Worm (Caenorhabditis elegans) whole organism, L4 larva: Measurements from ENCODE around the gene ceeh-2.

ENCODE experiments used
- F37D6.2 ChIP-seq: sonication (generic microtip); optimal IDR thresholded peaks from 2 replicates; lab custom pipeline; 2016; ENCODE audit warnings: mild to moderate bottlenecking, missing genetic modification characterization, missing compliant biosample characterization
- Y105C5A.15 ChIP-seq: fragments of 200-800 bp; sonication (Bioruptor generic); IDR thresholded peaks from 2 replicates; pipeline ENCODE4 v1.3.6; 2022; ENCODE audit warnings: missing genetic modification characterization, missing compliant biosample characterization
- Y75B8A.6 ChIP-seq: fragments of 200-800 bp; sonication (Bioruptor generic); IDR thresholded peaks from 2 replicates; pipeline ENCODE4 v1.3.6; 2022; ENCODE audit warnings: missing genetic modification reagents, missing genetic modification characterization, missing compliant biosample characterization
- ZK546.5 ChIP-seq, 2 experiments: sonication (generic microtip); optimal IDR thresholded peaks; 2 replicates each; lab custom pipeline; 2017; ENCODE audit warnings: missing biosample characterization in 2 of 2, missing genetic modification characterization in 2 of 2
- aha-1 ChIP-seq: fragments of 150-350 bp; peaks from one replicate; lab custom pipeline; 2014; ENCODE audit warnings: missing biosample characterization, missing genetic modification characterization
- attf-4 ChIP-seq: sonication (generic microtip); optimal IDR thresholded peaks from 3 replicates; lab custom pipeline; 2017; ENCODE audit warnings: missing biosample characterization, missing genetic modification characterization
- ceh-28 ChIP-seq: fragments of 150-350 bp; optimal IDR thresholded peaks from 2 replicates; lab custom pipeline; 2014; ENCODE audit warnings: missing biosample characterization, missing genetic modification reagents, missing genetic modification characterization
- ceh-44 ChIP-seq: fragments of 200-800 bp; sonication (Bioruptor generic); IDR thresholded peaks from 2 replicates; pipeline ENCODE4 v1.3.6; 2022; ENCODE audit warnings: missing genetic modification reagents, missing genetic modification characterization, missing compliant biosample characterization
- ceh-62 ChIP-seq: sonication (generic microtip); optimal IDR thresholded peaks from 2 replicates; lab custom pipeline; 2017; ENCODE audit warnings: missing biosample characterization, missing genetic modification characterization
- ceh-82 ChIP-seq: sonication (generic microtip); optimal IDR thresholded peaks from 2 replicates; lab custom pipeline; 2017; ENCODE audit warnings: missing biosample characterization, missing genetic modification characterization
- cey-2 ChIP-seq: sonication (generic microtip); optimal IDR thresholded peaks from 3 replicates; lab custom pipeline; 2017; ENCODE audit warnings: missing genetic modification characterization, mild to moderate bottlenecking, missing compliant biosample characterization, antibody characterized with exemption, borderline replicate concordance; ENCODE audit not compliant: insufficient read depth
- ctbp-1 ChIP-seq: fragments of 200-800 bp; sonication (Bioruptor generic); IDR thresholded peaks from 2 replicates; pipeline ENCODE4 v1.3.6; 2022; ENCODE audit warnings: missing genetic modification reagents, missing genetic modification characterization, missing compliant biosample characterization
- daf-16 ChIP-seq, 3 experiments: sonication (generic microtip); optimal IDR thresholded peaks; 2 replicates each; lab custom pipeline; 2016 to 2017; ENCODE audit warnings: missing genetic modification characterization in 3 of 3, missing genetic modification reagents in 3 of 3, mild to moderate bottlenecking in 2 of 3, missing compliant biosample characterization in 2 of 3, missing biosample characterization in 1 of 3, moderate library complexity in 1 of 3
- dmd-9 ChIP-seq: fragments of 200-800 bp; sonication (Bioruptor generic); IDR thresholded peaks from 2 replicates; pipeline ENCODE4 v1.3.6; 2022; ENCODE audit warnings: missing genetic modification reagents, missing genetic modification characterization, missing compliant biosample characterization
- dve-1 ChIP-seq: sonication (generic microtip); optimal IDR thresholded peaks from 2 replicates; lab custom pipeline; 2017; ENCODE audit warnings: antibody characterized with exemption, mild to moderate bottlenecking, missing genetic modification characterization, missing compliant biosample characterization; ENCODE audit not compliant: insufficient read depth
- egl-27 ChIP-seq: sonication (generic microtip); optimal IDR thresholded peaks from 3 replicates; lab custom pipeline; 2017; ENCODE audit warnings: missing biosample characterization, missing genetic modification reagents, missing genetic modification characterization
- hlh-11 ChIP-seq: fragments of 200-800 bp; sonication (Bioruptor generic); optimal IDR thresholded peaks from 2 replicates; lab custom pipeline; 2018; ENCODE audit warnings: mild to moderate bottlenecking, missing genetic modification characterization, missing compliant biosample characterization
- hlh-30 ChIP-seq: sonication (generic microtip); optimal IDR thresholded peaks from 2 replicates; lab custom pipeline; 2017; ENCODE audit warnings: antibody characterized with exemption, mild to moderate bottlenecking, missing genetic modification characterization, missing compliant biosample characterization; ENCODE audit not compliant: insufficient read depth
- lim-7 ChIP-seq: fragments of 200-800 bp; sonication (Bioruptor generic); IDR thresholded peaks from 2 replicates; pipeline ENCODE4 v1.3.6; 2022; ENCODE audit warnings: missing genetic modification characterization, missing compliant biosample characterization
- lin-1 ChIP-seq: fragments of 200-800 bp; sonication (Bioruptor generic); IDR thresholded peaks from 2 replicates; pipeline ENCODE4 v1.3.6; 2022; ENCODE audit warnings: missing genetic modification reagents, missing genetic modification characterization, missing compliant biosample characterization
- lin-13 ChIP-seq: fragments of 150-350 bp; optimal IDR thresholded peaks from 2 replicates; lab custom pipeline; 2014; ENCODE audit warnings: missing biosample characterization, missing genetic modification reagents, missing genetic modification characterization
- madf-5 ChIP-seq, 2 experiments: fragments of 200-800 bp; sonication (Bioruptor generic); IDR thresholded peaks; 2 replicates each; pipeline ENCODE4 v1.3.6; 2022; ENCODE audit warnings: missing compliant biosample characterization in 2 of 2, missing genetic modification characterization in 2 of 2
- mdl-1 ChIP-seq, 2 experiments: fragments of 150-350 bp in 1 of 2; sonication (generic microtip) in 1 of 2; optimal IDR thresholded peaks; 2 replicates each; lab custom pipeline; 2014 to 2017; ENCODE audit warnings: missing biosample characterization in 2 of 2, missing genetic modification characterization in 2 of 2
- mep-1 ChIP-seq: fragments of 150-350 bp; sonication (generic microtip); optimal IDR thresholded peaks from 3 replicates; lab custom pipeline; 2014; ENCODE audit warnings: missing biosample characterization, missing genetic modification characterization
- mes-2 ChIP-seq: sonication (generic microtip); optimal IDR thresholded peaks from 2 replicates; lab custom pipeline; 2016; ENCODE audit warnings: missing genotype, mild to moderate bottlenecking, missing genetic modification characterization, missing compliant biosample characterization; ENCODE audit not compliant: poor library complexity, severe bottlenecking
- mxl-2 ChIP-seq: fragments of 200-800 bp; sonication (Bioruptor generic); conservative IDR thresholded peaks from 2 replicates; pipeline ENCODE4 v1.3.6; 2022; ENCODE audit warnings: missing genetic modification reagents, missing genetic modification characterization, missing compliant biosample characterization
- nhr-10 ChIP-seq: fragments of 150-350 bp; optimal IDR thresholded peaks from 2 replicates; lab custom pipeline; 2014; ENCODE audit warnings: missing biosample characterization, missing genetic modification characterization
- nhr-102 ChIP-seq: sonication (generic microtip); optimal IDR thresholded peaks from 2 replicates; lab custom pipeline; 2016; ENCODE audit warnings: mild to moderate bottlenecking, missing genetic modification characterization, moderate library complexity, missing compliant biosample characterization
- nhr-111 ChIP-seq: fragments of 200-800 bp; sonication (Bioruptor generic); optimal IDR thresholded peaks from 2 replicates; lab custom pipeline; 2018; ENCODE audit warnings: mild to moderate bottlenecking, missing genetic modification characterization, missing compliant biosample characterization
- nhr-237 ChIP-seq: sonication (generic microtip); optimal IDR thresholded peaks from 2 replicates; lab custom pipeline; 2017; ENCODE audit warnings: missing biosample characterization, missing genetic modification characterization
- nhr-28 ChIP-seq: fragments of 150-350 bp; optimal IDR thresholded peaks from 2 replicates; lab custom pipeline; 2014; ENCODE audit warnings: missing biosample characterization, missing genetic modification characterization
- nhr-41 ChIP-seq: fragments of 200-800 bp; sonication (Bioruptor generic); IDR thresholded peaks from 2 replicates; pipeline ENCODE4 v1.3.6; 2022; ENCODE audit warnings: missing genetic modification reagents, missing genetic modification characterization, missing compliant biosample characterization
- nhr-6 ChIP-seq: fragments of 150-350 bp; optimal IDR thresholded peaks from 2 replicates; lab custom pipeline; 2014; ENCODE audit warnings: missing biosample characterization, missing genetic modification characterization
- nhr-77 ChIP-seq: fragments of 150-350 bp; optimal IDR thresholded peaks from 2 replicates; lab custom pipeline; 2014; ENCODE audit warnings: missing biosample characterization, missing genetic modification characterization
- php-3 ChIP-seq: fragments of 200-800 bp; sonication (Bioruptor generic); IDR thresholded peaks from 2 replicates; pipeline ENCODE4 v1.3.6; 2022; ENCODE audit warnings: missing genetic modification reagents, missing genetic modification characterization, missing compliant biosample characterization
- pqm-1 ChIP-seq: sonication (generic microtip); optimal IDR thresholded peaks from 2 replicates; lab custom pipeline; 2017; ENCODE audit warnings: missing biosample characterization, missing genetic modification characterization
- sdz-12 ChIP-seq: fragments of 200-800 bp; sonication (Bioruptor generic); optimal IDR thresholded peaks from 2 replicates; lab custom pipeline; 2018; ENCODE audit warnings: mild to moderate bottlenecking, missing genetic modification characterization, missing compliant biosample characterization
- snpc-4 ChIP-seq: fragments of 150-350 bp; optimal IDR thresholded peaks from 2 replicates; lab custom pipeline; 2014; ENCODE audit warnings: missing biosample characterization, missing genetic modification characterization
- spr-1 ChIP-seq: sonication (generic microtip); optimal IDR thresholded peaks from 2 replicates; lab custom pipeline; 2016; ENCODE audit warnings: mild to moderate bottlenecking, missing genetic modification characterization, missing compliant biosample characterization
- tra-1 ChIP-seq: fragments of 200-800 bp; sonication (Bioruptor generic); IDR thresholded peaks from 2 replicates; pipeline ENCODE4 v1.3.6; 2022; ENCODE audit warnings: missing genetic modification reagents, missing genetic modification characterization, missing compliant biosample characterization
- unc-130 ChIP-seq: sonication (generic microtip); optimal IDR thresholded peaks from 2 replicates; lab custom pipeline; 2016; ENCODE audit warnings: missing genetic modification reagents, missing genetic modification characterization, missing compliant biosample characterization
- unc-62 ChIP-seq, 3 experiments: fragments of 150-350 bp in 1 of 3; sonication (generic microtip); optimal IDR thresholded peaks in 2 of 3; peaks in 1 of 3; 1 replicate in 1 of 3; 2 replicates in 2 of 3; lab custom pipeline; 2014 to 2017; ENCODE audit warnings: missing biosample characterization in 3 of 3, missing genetic modification characterization in 3 of 3, missing genetic modification reagents in 3 of 3, missing genotype in 1 of 3
- vab-7 ChIP-seq: fragments of 200-800 bp; sonication (Bioruptor generic); IDR thresholded peaks from 2 replicates; pipeline ENCODE4 v1.3.6; 2022; ENCODE audit warnings: missing genetic modification reagents, missing genetic modification characterization, missing compliant biosample characterization
- zfp-3 ChIP-seq: fragments of 200-800 bp; sonication (Bioruptor generic); conservative IDR thresholded peaks from 2 replicates; pipeline ENCODE4 v1.3.6; 2022; ENCODE audit warnings: missing genetic modification reagents, missing genetic modification characterization, missing compliant biosample characterization

The ceeh-2 gene

ce11 chrV:10379761-10380160 is 22.1 kb upstream of the ceeh-2 start:
- TF ChIP-seq ceh-28 (tag; lab: Kevin White, UChicago) (no peak), unc-62 (GFP tag; optimal IDR thresholded peaks at IDR 0.05 in 1 of 2; lab: Kevin White, UChicago) (peak in 1 of 2 experiments; percentile 68), unc-62 (tag; optimal IDR thresholded peaks at IDR 0.05; lab: Kevin White, UChicago) (no peak), aha-1 (peak; percentile 95)

DNA sequence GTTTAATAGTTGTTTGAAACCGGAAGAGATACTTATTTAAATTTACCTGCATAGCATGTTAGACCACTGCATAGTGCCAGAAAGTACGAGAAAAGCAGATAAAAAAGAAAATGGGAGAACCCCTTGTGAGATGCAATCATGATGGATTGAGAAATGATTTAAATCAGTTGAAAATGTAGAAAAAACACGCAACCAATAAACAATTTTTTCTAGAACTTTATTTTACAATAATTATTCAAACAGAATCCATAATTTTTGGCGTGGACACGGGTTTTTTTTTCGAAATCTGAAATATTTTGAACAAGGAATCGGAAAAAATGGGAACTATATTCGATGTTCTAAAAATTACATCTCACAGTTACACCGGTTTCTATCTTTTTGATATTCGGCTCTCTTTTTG is 21.6 kb upstream of the ceeh-2 start, which contains the start of gene AC3.12:
TSS of gene AC3.12 (minus strand) at position 101 of the 400 bp plus-strand sequence.
- TF ChIP-seq Y105C5A.15 = no peak
- TF ChIP-seq lin-13 (GFP tag; lab: Kevin White, UChicago) = no peak
- no peak for TF ChIP-seq nhr-111 (GFP tag; lab: Kevin White, UChicago)
- no peak for TF ChIP-seq mep-1
- no peak for TF ChIP-seq ZK546.5 (tag; optimal IDR thresholded peaks at IDR 0.05; lab: Kevin White, UChicago)
- no peak for TF ChIP-seq lim-7 (GFP tag; lab: Robert Waterston, UW)
- no peak for TF ChIP-seq ceh-62 (tag; lab: Kevin White, UChicago)
- no peak for TF ChIP-seq madf-5 (GFP tag; IDR thresholded peaks at IDR 0.05; lab: Robert Waterston, UW)
- no peak for TF ChIP-seq nhr-102 (tag; lab: Kevin White, UChicago)
- TF ChIP-seq Y75B8A.6 (GFP tag; lab: Robert Waterston, UW) = no peak
- no peak for TF ChIP-seq spr-1 (tag; lab: Kevin White, UChicago)
- TF ChIP-seq vab-7 (GFP tag; lab: Robert Waterston, UW) = no peak

ce11 chrV:10371951-10372350 is 14.2 kb upstream of the ceeh-2 start, which contains the start of gene ugt-49:
TSS of gene ugt-49 (plus strand) at chrV:10372321.
- no peak for TF ChIP-seq sdz-12 (GFP tag; lab: Kevin White, UChicago)
- TF ChIP-seq mes-2 (tag; lab: Kevin White, UChicago) = no peak
- no peak for TF ChIP-seq hlh-30 (tag; lab: Kevin White, UChicago)
- TF ChIP-seq nhr-41 (GFP tag; lab: Robert Waterston, UW) = no peak
- peak; percentile 5 for TF ChIP-seq dve-1 (tag; lab: Kevin White, UChicago)
- TF ChIP-seq daf-16 (GFP tag; optimal IDR thresholded peaks at IDR 0.05; lab: Kevin White, UChicago) = no peak
- TF ChIP-seq daf-16 (tag; optimal IDR thresholded peaks at IDR 0.05; lab: Kevin White, UChicago) = peak; percentile 43
- TF ChIP-seq lin-1 (GFP tag; lab: Robert Waterston, UW) = no peak
- peak; percentile 34 for TF ChIP-seq pqm-1 (tag; lab: Kevin White, UChicago)
- peak; percentile 79 for TF ChIP-seq nhr-28 (tag; lab: Kevin White, UChicago)
- TF ChIP-seq unc-130 (GFP tag; lab: Kevin White, UChicago) = no peak

- TF ChIP-seq pqm-1 (tag; lab: Kevin White, UChicago) = peak; percentile 38
- peak; percentile 65 for TF ChIP-seq nhr-77 (tag; lab: Kevin White, UChicago)
- peak; percentile 86 for TF ChIP-seq hlh-11 (tag; lab: Kevin White, UChicago)
- TF ChIP-seq dve-1 (tag; lab: Kevin White, UChicago) = peak; percentile 89
- TF ChIP-seq dmd-9 (GFP tag; lab: Robert Waterston, UW) = no peak
- peak; percentile 18 for TF ChIP-seq nhr-10 (tag; lab: Kevin White, UChicago)
- TF ChIP-seq ceh-82 (tag; lab: Kevin White, UChicago) = no peak
- TF ChIP-seq ctbp-1 (GFP tag; lab: Robert Waterston, UW) = no peak
- peak; percentile 5 for TF ChIP-seq nhr-6
- TF ChIP-seq cey-2 (tag; lab: Kevin White, UChicago) = peak; percentile 59
- TF ChIP-seq zfp-3 (GFP tag; lab: Robert Waterston, UW) = 0 out of 2 replicates have a peak, but pooled peaks have one; percentile 29
- TF ChIP-seq mdl-1 (tag; optimal IDR thresholded peaks at IDR 0.05; lab: Kevin White, UChicago) = peak in 1 of 2 experiments; percentile 66
- no peak for TF ChIP-seq nhr-237
- TF ChIP-seq ceh-44 (GFP tag; lab: Robert Waterston, UW) = no peak
- TF ChIP-seq nhr-28 (tag; lab: Kevin White, UChicago) = peak; percentile 100
- TF ChIP-seq snpc-4 = no peak
- TF ChIP-seq mxl-2 = no peak
- TF ChIP-seq daf-16 (GFP tag; optimal IDR thresholded peaks at IDR 0.05; lab: Kevin White, UChicago) = no peak
- peak; percentile 83 for TF ChIP-seq daf-16 (tag; optimal IDR thresholded peaks at IDR 0.05; lab: Kevin White, UChicago)
- TF ChIP-seq egl-27 (tag; lab: Kevin White, UChicago) = no peak
- TF ChIP-seq tra-1 = peak; percentile 74; the same call in 1 of the 2 replicates
- TF ChIP-seq php-3 = 0 out of 2 replicates have a peak, but pooled peaks have one; percentile 33
- no peak for TF ChIP-seq F37D6.2
- no peak for TF ChIP-seq attf-4
Observed at ce11 chrV:10371177-10371576, 13.5 kb upstream of the ceeh-2 start.
